Fruit fly (Drosophila melanogaster) whole organism, embryonic: ENCODE measurements around the gene yellow-e3.

ENCODE experiments used
- B-H1 ChIP-seq: fragments of 200-800 bp; sonication (Bioruptor generic); IDR thresholded peaks from 3 replicates; pipeline ENCODE4 v1.3.6; 2022; ENCODE audit warnings: missing biosample characterization, missing genetic modification characterization
- BtbVII ChIP-seq: fragments of 200-800 bp; sonication (Bioruptor generic); optimal IDR thresholded peaks from 3 replicates; lab custom pipeline; 2017; ENCODE audit warnings: missing biosample characterization, mild to moderate bottlenecking, missing genetic modification characterization
- CG10366 ChIP-seq: fragments of 200-800 bp; sonication (Bioruptor generic); IDR thresholded peaks from 2 replicates; pipeline ENCODE4 v1.3.6; 2022; ENCODE audit warnings: missing biosample characterization, missing genetic modification characterization
- CG1529 ChIP-seq: fragments of 200-800 bp; sonication (Bioruptor generic); optimal IDR thresholded peaks from 3 replicates; lab custom pipeline; 2018; ENCODE audit warnings: missing biosample characterization, missing genetic modification characterization
- CG17912 ChIP-seq: fragments of 200-800 bp; sonication (Bioruptor generic); optimal IDR thresholded peaks from 2 replicates; lab custom pipeline; 2018; ENCODE audit warnings: missing biosample characterization, mild to moderate bottlenecking, missing genetic modification characterization
- CG18476 ChIP-seq: fragments of 200-800 bp; sonication (Bioruptor generic); optimal IDR thresholded peaks from 2 replicates; lab custom pipeline; 2016; ENCODE audit warnings: missing biosample characterization, mild to moderate bottlenecking, missing genetic modification characterization
- CG18619 ChIP-seq: fragments of 200-800 bp; sonication (Bioruptor generic); optimal IDR thresholded peaks from 3 replicates; lab custom pipeline; 2017; ENCODE audit warnings: missing biosample characterization, mild to moderate bottlenecking, missing genetic modification characterization
- CG2199 ChIP-seq: fragments of 200-800 bp; sonication (Bioruptor generic); IDR thresholded peaks from 3 replicates; pipeline ENCODE4 v1.3.6; 2022; ENCODE audit warnings: missing biosample characterization, missing genetic modification characterization
- CG2678 ChIP-seq: fragments of 200-800 bp; sonication (Bioruptor generic); optimal IDR thresholded peaks from 3 replicates; lab custom pipeline; 2019; ENCODE audit warnings: missing biosample characterization, mild to moderate bottlenecking, missing genetic modification characterization, moderate library complexity
- CG3281 ChIP-seq: fragments of 200-800 bp; sonication (Bioruptor generic); optimal IDR thresholded peaks from 3 replicates; lab custom pipeline; 2017; ENCODE audit warnings: missing biosample characterization, mild to moderate bottlenecking, missing genetic modification characterization
- CG4854 ChIP-seq: fragments of 200-800 bp; sonication (Bioruptor generic); optimal IDR thresholded peaks from 2 replicates; lab custom pipeline; 2016; ENCODE audit warnings: missing biosample characterization, missing genetic modification characterization, inconsistent platforms
- CG6683 ChIP-seq: fragments of 200-800 bp; sonication (Bioruptor generic); optimal IDR thresholded peaks from 2 replicates; lab custom pipeline; 2017; ENCODE audit warnings: missing biosample characterization, mild to moderate bottlenecking, missing genetic modification characterization, missing genetic modification reagents
- CG9727 ChIP-seq: fragments of 200-800 bp; sonication (Bioruptor generic); optimal IDR thresholded peaks from 3 replicates; lab custom pipeline; 2017; ENCODE audit warnings: missing biosample characterization, mild to moderate bottlenecking, missing genetic modification characterization
- CG9932 ChIP-seq: fragments of 200-800 bp; sonication (Bioruptor generic); IDR thresholded peaks from 2 replicates; pipeline ENCODE4 v1.3.6; 2022; ENCODE audit warnings: missing biosample characterization, missing genetic modification characterization
- E2f2 ChIP-seq: fragments of 200-800 bp; sonication (Bioruptor generic); IDR thresholded peaks from 2 replicates; pipeline ENCODE4 v1.3.6; 2022; ENCODE audit warnings: missing biosample characterization, missing genetic modification characterization
- HmgZ ChIP-seq: fragments of 200-800 bp; sonication (Bioruptor generic); optimal IDR thresholded peaks from 2 replicates; lab custom pipeline; 2018; ENCODE audit warnings: missing biosample characterization, mild to moderate bottlenecking, missing genetic modification characterization
- Hsf ChIP-seq: fragments of 200-800 bp; sonication (Bioruptor generic); optimal IDR thresholded peaks from 3 replicates; lab custom pipeline; 2016; ENCODE audit warnings: missing biosample characterization, missing genetic modification characterization
- Lhr ChIP-seq: fragments of 200-800 bp; sonication (Bioruptor generic); optimal IDR thresholded peaks from 3 replicates; lab custom pipeline; 2017; ENCODE audit warnings: mild to moderate bottlenecking, missing biosample characterization, missing genetic modification reagents, missing genetic modification characterization
- MBD-R2 ChIP-seq: fragments of 200-800 bp; sonication (Bioruptor generic); IDR thresholded peaks from 2 replicates; pipeline ENCODE4 v1.3.6; 2022; ENCODE audit warnings: missing biosample characterization, missing genetic modification characterization
- Neu2 ChIP-seq: fragments of 200-800 bp; sonication (Bioruptor generic); optimal IDR thresholded peaks from 3 replicates; lab custom pipeline; 2016; ENCODE audit warnings: missing biosample characterization, missing genetic modification characterization, borderline replicate concordance
- Ptx1 ChIP-seq: fragments of 200-800 bp; sonication (Bioruptor generic); IDR thresholded peaks from 2 replicates; pipeline ENCODE4 v1.3.6; 2022; ENCODE audit warnings: missing biosample characterization, missing genetic modification characterization
- Six4 ChIP-seq: fragments of 200-800 bp; sonication (Bioruptor generic); optimal IDR thresholded peaks from 2 replicates; lab custom pipeline; 2016; ENCODE audit warnings: missing biosample characterization, missing genetic modification characterization
- Sox100B ChIP-seq: fragments of 200-800 bp; sonication (Bioruptor generic); optimal IDR thresholded peaks from 3 replicates; lab custom pipeline; 2018; ENCODE audit warnings: missing biosample characterization, mild to moderate bottlenecking, missing genetic modification characterization
- Stat92E ChIP-seq, 3 experiments: fragments of >200 bp in 2 of 3; fragments of 200-800 bp in 1 of 3; sonication (Bioruptor generic) in 1 of 3; optimal IDR thresholded peaks; 2 replicates each; lab custom pipeline; 2017 to 2019; ENCODE audit warnings: missing biosample characterization in 3 of 3, missing genetic modification characterization in 3 of 3, mild to moderate bottlenecking in 1 of 3, moderate library complexity in 1 of 3
- YL-1 ChIP-seq: fragments of 200-800 bp; sonication (Bioruptor generic); optimal IDR thresholded peaks from 3 replicates; lab custom pipeline; 2017; ENCODE audit warnings: missing biosample characterization, mild to moderate bottlenecking, missing genetic modification characterization
- ab ChIP-seq: fragments of 200-800 bp; sonication (Bioruptor generic); optimal IDR thresholded peaks from 2 replicates; lab custom pipeline; 2016; ENCODE audit warnings: missing biosample characterization, missing genetic modification characterization
- az2 ChIP-seq: fragments of 200-800 bp; sonication (Bioruptor generic); optimal IDR thresholded peaks from 3 replicates; lab custom pipeline; 2016; ENCODE audit warnings: missing biosample characterization, missing genetic modification characterization
- bab2 ChIP-seq: fragments of 200-800 bp; sonication (Bioruptor generic); optimal IDR thresholded peaks from 2 replicates; lab custom pipeline; 2016; ENCODE audit warnings: missing biosample characterization, missing genetic modification characterization
- bbx ChIP-seq: fragments of 200-800 bp; sonication (Bioruptor generic); IDR thresholded peaks from 2 replicates; pipeline ENCODE4 v1.3.6; 2022; ENCODE audit warnings: missing biosample characterization, missing genetic modification characterization; ENCODE audit not compliant: partially characterized antibody
- chinmo ChIP-seq: fragments of 200-800 bp; sonication (Bioruptor generic); IDR thresholded peaks from 4 replicates; pipeline ENCODE4 v1.3.6; 2022; ENCODE audit warnings: missing biosample characterization, missing genetic modification characterization; ENCODE audit not compliant: partially characterized antibody
- corto ChIP-seq: fragments of 200-800 bp; sonication (Bioruptor generic); optimal IDR thresholded peaks from 2 replicates; lab custom pipeline; 2016; ENCODE audit warnings: missing biosample characterization, mild to moderate bottlenecking, missing genetic modification characterization, moderate library complexity
- crp ChIP-seq, 2 experiments: fragments of 200-800 bp; sonication (Bioruptor generic); optimal IDR thresholded peaks; 2 replicates in 1 of 2; 3 replicates in 1 of 2; lab custom pipeline; 2017; ENCODE audit warnings: missing biosample characterization in 2 of 2, missing genetic modification characterization in 2 of 2, mild to moderate bottlenecking in 1 of 2, moderate library complexity in 1 of 2
- dmrt99B ChIP-seq: fragments of 200-800 bp; sonication (Bioruptor generic); optimal IDR thresholded peaks from 2 replicates; lab custom pipeline; 2018; ENCODE audit warnings: missing biosample characterization, mild to moderate bottlenecking, missing genetic modification characterization, moderate library complexity
- eve ChIP-seq, 2 experiments: fragments of >200 bp; optimal IDR thresholded peaks; 2 replicates each; lab custom pipeline; 2017; ENCODE audit warnings: missing biosample characterization in 2 of 2, missing genetic modification characterization in 2 of 2
- exex ChIP-seq: fragments of 200-800 bp; sonication (Bioruptor generic); optimal IDR thresholded peaks from 4 replicates; lab custom pipeline; 2018; ENCODE audit warnings: missing biosample characterization, mild to moderate bottlenecking, missing genetic modification characterization, moderate library complexity
- fd96Cb ChIP-seq: fragments of 200-800 bp; sonication (Bioruptor generic); optimal IDR thresholded peaks from 2 replicates; lab custom pipeline; 2018; ENCODE audit warnings: missing biosample characterization, mild to moderate bottlenecking, missing genetic modification characterization, moderate library complexity
- her ChIP-seq: fragments of 200-800 bp; sonication (Bioruptor generic); optimal IDR thresholded peaks from 2 replicates; lab custom pipeline; 2016; ENCODE audit warnings: missing biosample characterization, missing genetic modification characterization
- inv ChIP-seq: fragments of 200-800 bp; sonication (Bioruptor generic); IDR thresholded peaks from 2 replicates; pipeline ENCODE4 v1.3.6; 2022; ENCODE audit warnings: missing biosample characterization, missing genetic modification characterization; ENCODE audit not compliant: partially characterized antibody
- jumu ChIP-seq: fragments of 200-800 bp; sonication (Bioruptor generic); optimal IDR thresholded peaks from 3 replicates; lab custom pipeline; 2016; ENCODE audit warnings: missing biosample characterization, missing genetic modification characterization
- ken ChIP-seq: fragments of 200-800 bp; sonication (Bioruptor generic); IDR thresholded peaks from 3 replicates; pipeline ENCODE4 v1.3.6; 2022; ENCODE audit warnings: missing biosample characterization, missing genetic modification characterization
- nerfin-2 ChIP-seq: fragments of 200-800 bp; sonication (Bioruptor generic); IDR thresholded peaks from 2 replicates; pipeline ENCODE4 v1.3.6; 2022; ENCODE audit warnings: missing biosample characterization, missing genetic modification characterization; ENCODE audit not compliant: partially characterized antibody
- nom ChIP-seq: fragments of 200-800 bp; sonication (Bioruptor generic); optimal IDR thresholded peaks from 2 replicates; lab custom pipeline; 2017; ENCODE audit warnings: missing biosample characterization, missing genetic modification characterization, mild to moderate bottlenecking, moderate library complexity, missing genetic modification reagents
- onecut ChIP-seq: fragments of 200-800 bp; sonication (Bioruptor generic); IDR thresholded peaks from 2 replicates; pipeline ENCODE4 v1.3.6; 2022; ENCODE audit warnings: missing biosample characterization, missing genetic modification characterization
- pros ChIP-seq: fragments of 200-800 bp; sonication (Bioruptor generic); optimal IDR thresholded peaks from 3 replicates; lab custom pipeline; 2019; ENCODE audit warnings: missing biosample characterization, mild to moderate bottlenecking, missing genetic modification characterization, moderate library complexity
- ro ChIP-seq: fragments of 200-800 bp; sonication (Bioruptor generic); IDR thresholded peaks from 2 replicates; pipeline ENCODE4 v1.3.6; 2022; ENCODE audit warnings: missing biosample characterization, missing genetic modification characterization
- seq ChIP-seq: fragments of 200-800 bp; sonication (Bioruptor generic); IDR thresholded peaks from 2 replicates; pipeline ENCODE4 v1.3.6; 2022; ENCODE audit warnings: missing biosample characterization, missing genetic modification characterization
- ttk ChIP-seq: fragments of 200-800 bp; sonication (Bioruptor generic); IDR thresholded peaks from 2 replicates; pipeline ENCODE4 v2.1.2; 2022; ENCODE audit warnings: missing biosample characterization, missing genetic modification characterization
- zfh2 ChIP-seq: fragments of 200-800 bp; sonication (Bioruptor generic); optimal IDR thresholded peaks from 2 replicates; lab custom pipeline; 2016; ENCODE audit warnings: missing biosample characterization, missing genetic modification characterization

yellow-e3 gene

DNA sequence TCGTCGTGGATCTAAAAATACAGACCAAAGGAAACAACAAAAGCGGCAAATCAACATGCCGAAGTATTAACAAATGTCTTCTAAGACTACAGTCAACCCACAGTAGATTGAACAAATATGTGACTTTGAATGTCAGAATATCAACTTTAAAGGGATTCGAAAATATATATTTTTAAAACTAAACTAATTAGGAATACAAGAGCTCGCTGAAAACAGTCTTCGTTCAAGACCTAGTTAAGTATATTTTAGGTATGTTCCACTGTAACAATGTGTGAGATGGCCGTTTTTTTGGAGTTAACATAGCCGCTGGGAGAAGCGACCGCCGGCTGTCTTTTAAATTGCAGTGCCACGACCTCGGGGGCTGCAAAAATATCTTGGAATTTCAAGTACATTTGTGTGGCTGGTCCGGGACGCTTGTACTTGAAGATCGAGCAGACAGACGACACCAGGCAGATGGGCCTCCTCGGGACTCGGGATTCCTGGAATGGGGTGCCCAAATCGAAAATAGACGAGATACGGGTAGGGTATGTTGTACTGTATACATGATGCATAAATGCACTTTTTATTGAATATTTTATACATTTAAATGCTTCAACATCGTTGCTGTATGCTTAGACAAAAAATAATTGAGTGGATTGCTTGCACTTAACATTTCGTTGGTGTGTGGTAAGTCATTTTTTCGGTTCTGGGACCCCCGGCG, 23.8 kb upstream of the yellow-e3 start (continued):
- TF ChIP-seq CG9727 (GFP tag; lab: Kevin White, UChicago) (peak; percentile 59), CG2199 (GFP tag; lab: Robert Waterston, UW) (0 out of 3 replicates have a peak, but pooled peaks have one; percentile 31), az2 (GFP tag; lab: Kevin White, UChicago) (peak; percentile 69), jumu (GFP tag; lab: Kevin White, UChicago) (peak; percentile 45), ken (GFP tag; lab: Robert Waterston, UW) (peak; percentile 58; the same call in 1 of the 3 replicates), HmgZ (tag; lab: Kevin White, UChicago) (no peak), Hsf (GFP tag; lab: Kevin White, UChicago) (peak; percentile 65), seq (GFP tag; lab: Robert Waterston, UW) (peak; percentile 32; the same call in 1 of the 2 replicates), fd96Cb (peak; percentile 79), dmrt99B (tag; lab: Kevin White, UChicago) (peak; percentile 80), Lhr (GFP tag; lab: Kevin White, UChicago) (peak; percentile 5), E2f2 (GFP tag; lab: Robert Waterston, UW) (peak; percentile 43; the same call in 1 of the 2 replicates), inv (GFP tag; lab: Robert Waterston, UW) (no peak), CG18619 (GFP tag; lab: Kevin White, UChicago) (peak; percentile 26), nom (peak; percentile 34), pros (GFP tag; lab: Kevin White, UChicago) (peak; percentile 73), CG4854 (peak; percentile 13), bbx (GFP tag; lab: Robert Waterston, UW) (no peak), Ptx1 (GFP tag; lab: Robert Waterston, UW) (peak; percentile 74), Neu2 (GFP tag; lab: Kevin White, UChicago) (no peak), MBD-R2 (GFP tag; lab: Robert Waterston, UW) (peak; percentile 26; the same call in 1 of the 2 replicates), B-H1 (GFP tag; lab: Robert Waterston, UW) (0 out of 3 replicates have a peak, but pooled peaks have one; percentile 31), ttk (GFP tag; lab: Robert Waterston, UW) (peak; percentile 69), Sox100B (GFP tag; lab: Kevin White, UChicago) (peak; percentile 46), eve (GFP tag; optimal IDR thresholded peaks at IDR 0.05; lab: Kevin White, UChicago) (no peak), CG1529 (GFP tag; lab: Kevin White, UChicago) (peak; percentile 38), CG17912 (GFP tag; lab: Kevin White, UChicago) (no peak), CG10366 (peak; percentile 62), Stat92E (GFP tag; optimal IDR thresholded peaks at IDR 0.05; lab: Kevin White, UChicago) (no peak), BtbVII (GFP tag; lab: Kevin White, UChicago) (peak; percentile 50), zfh2 (GFP tag; lab: Kevin White, UChicago) (peak; percentile 23), her (GFP tag; lab: Kevin White, UChicago) (no peak), bab2 (GFP tag; lab: Kevin White, UChicago) (peak; percentile 51), exex (no peak), crp (GFP tag; optimal IDR thresholded peaks at IDR 0.05; lab: Kevin White, UChicago) (no peak), ro (peak; percentile 44; the same call in 1 of the 2 replicates), CG18476 (peak; percentile 51), ab (GFP tag; lab: Kevin White, UChicago) (peak; percentile 2), onecut (GFP tag; lab: Robert Waterston, UW) (peak; percentile 41), CG6683 (peak; percentile 15), nerfin-2 (no peak), corto (GFP tag; lab: Kevin White, UChicago) (no peak), Six4 (peak; percentile 68), CG3281 (GFP tag; lab: Kevin White, UChicago) (peak; percentile 47), CG2678 (tag; lab: Kevin White, UChicago) (peak; percentile 77), chinmo (GFP tag; lab: Robert Waterston, UW) (no peak), CG9932 (GFP tag; lab: Robert Waterston, UW) (peak; percentile 53), YL-1 (GFP tag; lab: Kevin White, UChicago) (no peak)
